Worm (Caenorhabditis elegans) whole organism, L1 larva: ENCODE data around the gene Y43E12A.2.

Experiments used
- C16A3.4 ChIP-seq: fragments of 150-350 bp; optimal IDR thresholded peaks from 2 replicates; lab custom pipeline; 2014; ENCODE audit warnings: missing biosample characterization, missing genetic modification characterization
- alr-1 ChIP-seq: fragments of 200-800 bp; sonication (Bioruptor generic); optimal IDR thresholded peaks from 2 replicates; lab custom pipeline; 2018; ENCODE audit warnings: borderline replicate concordance, mild to moderate bottlenecking, missing genetic modification characterization, missing compliant biosample characterization
- ama-1 ChIP-seq: fragments of 150-350 bp; optimal IDR thresholded peaks from 2 replicates; lab custom pipeline; 2014
- blmp-1 ChIP-seq: fragments of 150-350 bp; optimal IDR thresholded peaks from 2 replicates; lab custom pipeline; 2014; ENCODE audit warnings: missing biosample characterization, missing genetic modification characterization
- ceh-88 ChIP-seq: fragments of 200-800 bp; sonication (Bioruptor generic); IDR thresholded peaks from 2 replicates; pipeline ENCODE4 v1.3.6; 2022; ENCODE audit warnings: missing genetic modification characterization, missing compliant biosample characterization
- dpl-1 ChIP-seq, 3 experiments: fragments of 150-350 bp in 2 of 3; sonication (generic microtip) in 1 of 3; optimal IDR thresholded peaks; 2 replicates each; lab custom pipeline; 2014 to 2017; ENCODE audit warnings: missing biosample characterization in 3 of 3, missing genetic modification characterization in 3 of 3, missing genetic modification reagents in 3 of 3
- efl-1 ChIP-seq, 4 experiments: fragments of 150-350 bp; optimal IDR thresholded peaks in 3 of 4; peaks in 1 of 4; 1 replicate in 1 of 4; 2 replicates in 3 of 4; lab custom pipeline; 2014; ENCODE audit warnings: missing biosample characterization in 2 of 4, missing genetic modification characterization in 2 of 4, missing genetic modification reagents in 2 of 4
- efl-3 ChIP-seq: fragments of 200-800 bp; sonication (Bioruptor generic); optimal IDR thresholded peaks from 2 replicates; lab custom pipeline; 2018; ENCODE audit warnings: mild to moderate bottlenecking, missing genetic modification characterization, missing compliant biosample characterization
- elt-2 ChIP-seq: sonication (generic microtip); optimal IDR thresholded peaks from 2 replicates; lab custom pipeline; 2016; ENCODE audit warnings: missing genetic modification characterization, mild to moderate bottlenecking, inconsistent platforms, missing compliant biosample characterization, missing genetic modification reagents
- elt-3 ChIP-seq, 6 experiments: fragments of 150-350 bp in 1 of 6; sonication (generic microtip); optimal IDR thresholded peaks; 2 replicates each; lab custom pipeline; 2017 to 2018; ENCODE audit warnings: missing biosample characterization in 6 of 6, missing genetic modification characterization in 6 of 6, inconsistent platforms in 1 of 6
- fkh-10 ChIP-seq: sonication (generic microtip); optimal IDR thresholded peaks from 2 replicates; lab custom pipeline; 2017; ENCODE audit warnings: missing biosample characterization, missing genetic modification reagents, missing genetic modification characterization
- fkh-4 ChIP-seq: sonication (generic microtip); optimal IDR thresholded peaks from 2 replicates; lab custom pipeline; 2016; ENCODE audit warnings: missing compliant biosample characterization, missing genetic modification characterization, borderline replicate concordance
- hlh-17 ChIP-seq: fragments of 200-800 bp; sonication (Bioruptor generic); optimal IDR thresholded peaks from 2 replicates; lab custom pipeline; 2018; ENCODE audit warnings: missing genetic modification characterization, mild to moderate bottlenecking, missing compliant biosample characterization, moderate library complexity, borderline replicate concordance
- hlh-4 ChIP-seq: sonication (generic microtip); optimal IDR thresholded peaks from 2 replicates; lab custom pipeline; 2016; ENCODE audit warnings: mild to moderate bottlenecking, missing genetic modification characterization, missing compliant biosample characterization
- irx-1 ChIP-seq: sonication (generic microtip); optimal IDR thresholded peaks from 2 replicates; lab custom pipeline; 2016; ENCODE audit warnings: missing genetic modification characterization, missing compliant biosample characterization
- isw-1 ChIP-seq: fragments of 200-800 bp; sonication (Bioruptor generic); IDR thresholded peaks from 2 replicates; pipeline ENCODE4 v1.3.6; 2022; ENCODE audit warnings: missing genetic modification characterization, missing compliant biosample characterization
- lin-13 ChIP-seq: fragments of 150-350 bp; optimal IDR thresholded peaks from 2 replicates; lab custom pipeline; 2014; ENCODE audit warnings: missing biosample characterization, missing genetic modification reagents, missing genetic modification characterization
- lin-14 ChIP-seq: fragments of 200-800 bp; sonication (Bioruptor generic); optimal IDR thresholded peaks from 2 replicates; lab custom pipeline; 2018; ENCODE audit warnings: mild to moderate bottlenecking, missing genetic modification characterization, moderate library complexity, missing compliant biosample characterization
- lin-15B ChIP-seq: fragments of 150-350 bp; sonication (generic microtip); optimal IDR thresholded peaks from 3 replicates; lab custom pipeline; 2014; ENCODE audit warnings: missing biosample characterization, missing genetic modification characterization
- lin-39 ChIP-seq: fragments of 150-350 bp; optimal IDR thresholded peaks from 2 replicates; lab custom pipeline; 2014; ENCODE audit warnings: missing biosample characterization, missing genetic modification reagents, missing genetic modification characterization
- lsy-2 ChIP-seq, 2 experiments: fragments of 150-350 bp; optimal IDR thresholded peaks; 2 replicates each; lab custom pipeline; 2014; ENCODE audit warnings: missing biosample characterization in 2 of 2, missing genetic modification characterization in 2 of 2
- mdl-1 ChIP-seq, 2 experiments: fragments of 150-350 bp; optimal IDR thresholded peaks; 2 replicates each; lab custom pipeline; 2014 to 2017; ENCODE audit warnings: missing biosample characterization in 2 of 2, missing genetic modification characterization in 2 of 2, inconsistent platforms in 1 of 2
- mef-2 ChIP-seq: fragments of 150-350 bp; optimal IDR thresholded peaks from 2 replicates; lab custom pipeline; 2014; ENCODE audit warnings: missing biosample characterization, missing genetic modification characterization
- mep-1 ChIP-seq: fragments of 150-350 bp; optimal IDR thresholded peaks from 2 replicates; lab custom pipeline; 2014; ENCODE audit warnings: missing biosample characterization, missing genetic modification characterization
- nhr-12 ChIP-seq: sonication (generic microtip); optimal IDR thresholded peaks from 2 replicates; lab custom pipeline; 2017; ENCODE audit warnings: missing biosample characterization, missing genetic modification characterization
- nhr-19 ChIP-seq: fragments of 200-800 bp; sonication (Bioruptor generic); conservative IDR thresholded peaks from 2 replicates; pipeline ENCODE4 v1.3.6; 2022; ENCODE audit warnings: missing genetic modification characterization, missing compliant biosample characterization
- nhr-20 ChIP-seq: sonication (generic microtip); optimal IDR thresholded peaks from 2 replicates; lab custom pipeline; 2016; ENCODE audit warnings: mild to moderate bottlenecking, missing genetic modification characterization, missing compliant biosample characterization
- nhr-237 ChIP-seq: fragments of 150-350 bp; optimal IDR thresholded peaks from 2 replicates; lab custom pipeline; 2014; ENCODE audit warnings: missing biosample characterization, missing genetic modification characterization
- nhr-47 ChIP-seq: sonication (generic microtip); optimal IDR thresholded peaks from 2 replicates; lab custom pipeline; 2016; ENCODE audit warnings: mild to moderate bottlenecking, missing genetic modification characterization, moderate library complexity, missing compliant biosample characterization
- nhr-71 ChIP-seq: sonication (generic microtip); optimal IDR thresholded peaks from 2 replicates; lab custom pipeline; 2016; ENCODE audit warnings: mild to moderate bottlenecking, missing genetic modification characterization, moderate library complexity, missing compliant biosample characterization
- nhr-76 ChIP-seq: sonication (generic microtip); optimal IDR thresholded peaks from 2 replicates; lab custom pipeline; 2017; ENCODE audit warnings: missing biosample characterization, missing genetic modification characterization
- nhr-77 ChIP-seq: fragments of 150-350 bp; optimal IDR thresholded peaks from 2 replicates; lab custom pipeline; 2014; ENCODE audit warnings: missing biosample characterization, missing genetic modification characterization
- nhr-85 ChIP-seq: sonication (generic microtip); peaks from one replicate; lab custom pipeline; 2016; ENCODE audit warnings: missing genetic modification characterization, inconsistent platforms, missing compliant biosample characterization
- nhr-90 ChIP-seq: sonication (generic microtip); optimal IDR thresholded peaks from 2 replicates; lab custom pipeline; 2016; ENCODE audit warnings: mild to moderate bottlenecking, missing genetic modification characterization, missing compliant biosample characterization; ENCODE audit not compliant: poor library complexity
- pax-3 ChIP-seq: fragments of 200-800 bp; sonication (Bioruptor generic); optimal IDR thresholded peaks from 2 replicates; lab custom pipeline; 2018; ENCODE audit warnings: mild to moderate bottlenecking, missing genetic modification characterization, moderate library complexity, missing compliant biosample characterization
- pqm-1 ChIP-seq: sonication (generic microtip); optimal IDR thresholded peaks from 3 replicates; lab custom pipeline; 2017; ENCODE audit warnings: missing biosample characterization, missing genetic modification characterization
- rnt-1 ChIP-seq: sonication (generic microtip); optimal IDR thresholded peaks from 2 replicates; lab custom pipeline; 2016; ENCODE audit warnings: mild to moderate bottlenecking, missing genetic modification characterization, moderate library complexity, missing compliant biosample characterization
- skn-1 ChIP-seq: fragments of 150-350 bp; optimal IDR thresholded peaks from 2 replicates; lab custom pipeline; 2014; ENCODE audit warnings: missing biosample characterization, missing genetic modification characterization
- snpc-4 ChIP-seq: fragments of 150-350 bp; optimal IDR thresholded peaks from 2 replicates; lab custom pipeline; 2014; ENCODE audit warnings: missing biosample characterization, missing genetic modification characterization
- sup-37 ChIP-seq: fragments of 200-800 bp; sonication (Bioruptor generic); optimal IDR thresholded peaks from 2 replicates; lab custom pipeline; 2018; ENCODE audit warnings: mild to moderate bottlenecking, missing genetic modification characterization, missing compliant biosample characterization
- swsn-7 ChIP-seq: sonication (generic microtip); optimal IDR thresholded peaks from 2 replicates; lab custom pipeline; 2016; ENCODE audit warnings: missing genetic modification characterization, missing compliant biosample characterization
- tlp-1 ChIP-seq: fragments of 150-350 bp; optimal IDR thresholded peaks from 2 replicates; lab custom pipeline; 2014; ENCODE audit warnings: missing biosample characterization, missing genetic modification characterization
- unc-98 ChIP-seq: fragments of 200-800 bp; sonication (Bioruptor generic); IDR thresholded peaks from 2 replicates; pipeline ENCODE4 v1.3.6; 2022; ENCODE audit warnings: missing genetic modification characterization, missing compliant biosample characterization
- zip-4 ChIP-seq: fragments of 200-800 bp; sonication (Bioruptor generic); optimal IDR thresholded peaks from 2 replicates; lab custom pipeline; 2018; ENCODE audit warnings: mild to moderate bottlenecking, missing genetic modification characterization, moderate library complexity, missing compliant biosample characterization
- ztf-4 ChIP-seq: fragments of 150-350 bp; optimal IDR thresholded peaks from 2 replicates; lab custom pipeline; 2014; ENCODE audit warnings: missing biosample characterization, missing genetic modification characterization

Gene Y43E12A.2

DNA sequence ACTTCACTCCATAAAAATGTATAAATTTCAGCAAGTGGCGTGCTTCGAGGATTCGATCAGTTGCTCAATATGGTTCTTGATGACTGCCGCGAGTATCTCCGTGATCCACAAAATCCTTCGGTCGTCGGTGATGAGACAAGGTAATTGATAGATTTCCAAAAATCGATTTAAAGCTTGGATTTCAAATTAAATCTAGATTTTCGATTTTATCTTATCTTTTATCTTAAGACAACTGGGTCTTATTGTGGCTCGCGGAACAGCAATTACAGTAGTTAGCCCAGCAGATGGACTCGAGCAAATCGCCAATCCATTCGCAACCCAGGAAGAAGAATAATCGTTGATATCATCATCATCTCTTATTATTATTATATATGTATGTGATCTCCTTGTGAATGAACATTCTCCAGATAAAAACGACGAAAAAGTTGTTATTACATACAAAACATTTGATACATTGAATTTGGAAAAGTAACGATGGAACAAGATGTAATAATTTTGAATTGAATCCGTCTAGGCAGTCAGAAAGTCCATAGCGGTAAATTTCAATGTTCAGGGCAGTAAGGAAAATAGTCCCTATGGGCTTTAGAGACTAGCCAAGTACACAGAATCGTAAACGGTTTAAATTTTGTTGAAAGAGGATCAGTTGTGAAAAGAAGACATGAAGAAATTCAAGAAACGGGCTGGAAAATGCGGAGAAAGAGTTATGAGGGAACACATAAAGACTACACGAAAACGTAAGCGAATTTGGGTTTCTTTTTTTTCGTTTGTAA lies 47.9 kb upstream of the Y43E12A.2 start:
- TF ChIP-seq ama-1 (peak; percentile 84), swsn-7 (tag; lab: Kevin White, UChicago) (peak; percentile 1), irx-1 (tag; lab: Kevin White, UChicago) (peak; percentile 22), nhr-90 (peak; percentile 39), zip-4 (peak; percentile 16), nhr-19 (GFP tag; lab: Robert Waterston, UW) (peak; percentile 21; the same call in 1 of the 2 replicates), fkh-4 (tag; lab: Kevin White, UChicago) (no peak), nhr-47 (tag; lab: Kevin White, UChicago) (peak; percentile 34), ceh-88 (GFP tag; lab: Robert Waterston, UW) (peak; percentile 44; the same call in 1 of the 2 replicates), rnt-1 (tag; lab: Kevin White, UChicago) (peak; percentile 8), ztf-4 (no peak), lin-14 (GFP tag; lab: Kevin White, UChicago) (peak; percentile 14), hlh-4 (tag; lab: Kevin White, UChicago) (no peak), efl-1 (optimal IDR thresholded peaks at IDR 0.05; lab: Kevin White, UChicago) (no peak), efl-1 (GFP tag; optimal IDR thresholded peaks at IDR 0.05 in 1 of 2; lab: Kevin White, UChicago) (peak in 1 of 2 experiments; percentile 80), lsy-2 (tag; optimal IDR thresholded peaks at IDR 0.05; lab: Kevin White, UChicago) (peak in 1 of 2 experiments; percentile 15), nhr-71 (tag; lab: Kevin White, UChicago) (peak; percentile 57), mef-2 (tag; lab: Kevin White, UChicago) (no peak), nhr-85 (tag; lab: Kevin White, UChicago) (peak; percentile 57), elt-2 (tag; lab: Kevin White, UChicago) (peak; percentile 31)

DNA sequence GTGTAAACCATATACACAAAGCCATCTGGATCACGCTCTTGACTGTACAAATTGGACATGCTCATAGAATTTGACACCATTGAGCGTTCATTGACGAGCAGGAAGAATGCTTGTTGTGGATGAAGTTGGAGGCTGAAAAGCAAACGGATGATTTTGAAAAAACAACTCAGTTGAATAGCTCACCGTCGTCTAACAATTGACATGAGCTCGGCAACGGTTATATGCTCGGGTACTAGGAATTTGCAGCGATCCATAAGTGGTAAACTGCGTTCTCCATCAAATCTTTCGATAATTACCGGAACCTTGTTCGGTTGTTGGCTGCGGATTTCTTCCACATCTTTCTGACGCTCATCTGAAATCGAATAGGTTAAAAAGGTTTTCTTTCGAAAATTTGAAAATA lies 47.1 kb upstream of the Y43E12A.2 start:
- TF ChIP-seq elt-3 (tag; optimal IDR thresholded peaks at IDR 0.05; lab: Kevin White, UChicago) (no peak), nhr-85 (tag; lab: Kevin White, UChicago) (no peak), skn-1 (tag; lab: Kevin White, UChicago) (no peak), nhr-71 (tag; lab: Kevin White, UChicago) (no peak), lin-15B (tag; lab: Kevin White, UChicago) (no peak), sup-37 (GFP tag; lab: Kevin White, UChicago) (no peak), nhr-12 (tag; lab: Kevin White, UChicago) (no peak)

DNA sequence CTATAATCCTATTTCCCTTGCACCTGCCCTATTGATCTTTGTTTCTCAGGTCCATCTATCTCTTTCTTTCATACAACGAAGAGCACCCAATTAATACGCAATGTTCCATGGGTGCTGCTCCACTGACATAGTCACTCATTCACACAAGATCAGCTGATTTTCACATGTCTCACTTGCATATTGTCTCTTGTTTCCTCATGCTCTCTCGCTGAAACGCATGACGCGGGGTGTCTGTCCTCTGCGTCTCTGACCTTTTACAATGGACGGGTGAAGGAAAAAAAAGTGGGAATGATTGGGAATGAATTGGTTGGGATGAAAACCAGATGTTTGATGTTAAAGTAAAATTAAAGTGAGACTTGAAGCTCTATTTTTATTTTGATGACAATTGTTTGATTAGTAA lies 46.5 kb upstream of the Y43E12A.2 start:
- TF ChIP-seq skn-1 (tag; lab: Kevin White, UChicago) (peak; percentile 78), snpc-4 (tag; lab: Kevin White, UChicago) (peak; percentile 43), sup-37 (GFP tag; lab: Kevin White, UChicago) (no peak), hlh-17 (GFP tag; lab: Kevin White, UChicago) (no peak), dpl-1 (GFP tag; optimal IDR thresholded peaks at IDR 0.05; lab: Kevin White, UChicago) (peak; percentile 62 to 68 (median 64)), efl-3 (GFP tag; lab: Kevin White, UChicago) (no peak), nhr-237 (tag; lab: Kevin White, UChicago) (peak; percentile 57), mep-1 (peak; percentile 96), pax-3 (tag; lab: Kevin White, UChicago) (peak; percentile 75), swsn-7 (tag; lab: Kevin White, UChicago) (peak; percentile 93), tlp-1 (tag; lab: Kevin White, UChicago) (no peak), lin-13 (GFP tag; lab: Kevin White, UChicago) (peak; percentile 91), pqm-1 (tag; lab: Kevin White, UChicago) (no peak), elt-3 (tag; optimal IDR thresholded peaks at IDR 0.05; lab: Kevin White, UChicago) (peak in 2 of 6 experiments; percentile 39 to 69), mdl-1 (tag; optimal IDR thresholded peaks at IDR 0.05; lab: Kevin White, UChicago) (peak in 1 of 2 experiments; percentile 96), nhr-90 (no peak), nhr-20 (tag; lab: Kevin White, UChicago) (peak; percentile 95), ama-1 (peak; percentile 93), isw-1 (GFP tag; lab: Robert Waterston, UW) (peak; percentile 71), unc-98 (peak; percentile 51), rnt-1 (tag; lab: Kevin White, UChicago) (peak; percentile 94), alr-1 (no peak), nhr-12 (tag; lab: Kevin White, UChicago) (no peak), blmp-1 (tag; lab: Kevin White, UChicago) (peak; percentile 77), lin-39 (tag; lab: Kevin White, UChicago) (peak; percentile 88), fkh-10 (GFP tag; lab: Kevin White, UChicago) (peak; percentile 57), lin-14 (GFP tag; lab: Kevin White, UChicago) (peak; percentile 99), nhr-76 (tag; lab: Kevin White, UChicago) (no peak), C16A3.4 (tag; lab: Kevin White, UChicago) (peak; percentile 77), nhr-77 (tag; lab: Kevin White, UChicago) (no peak)
